Worm (Caenorhabditis elegans): ENCODE data around the gene ZC84.6.
A peak's percentile ranks its signal among the peaks of the same experiment; 100 is the strongest.

ZC84.6 gene

ce11 chrIII:9173239-9173638 lies 26.3 kb downstream of the ZC84.6 start:
- TF ChIP-seq lin-13 (GFP tag; optimal IDR thresholded peaks at IDR 0.05) (no peak), sox-4 (tag; optimal IDR thresholded peaks at IDR 0.05) (no peak), lin-14 (GFP tag; optimal IDR thresholded peaks at IDR 0.05) (peak; percentile 23), pag-3 (tag; optimal IDR thresholded peaks at IDR 0.05; ENCODE audit: borderline replicate concordance, insufficient read depth) (peak; percentile 68), elt-3 (tag; optimal IDR thresholded peaks at IDR 0.05) (peak in 2 of 6 experiments; percentile 20 to 48), nhr-85 (tag) (peak; percentile 60)

- TF ChIP-seq ceh-82 (tag; optimal IDR thresholded peaks at IDR 0.05) (no peak), hpl-2 (GFP tag; optimal IDR thresholded peaks at IDR 0.05) (no peak), F16B12.6 (tag; optimal IDR thresholded peaks at IDR 0.05) (no peak), egl-27 (tag; optimal IDR thresholded peaks at IDR 0.05) (no peak), C34B4.2 (tag; optimal IDR thresholded peaks at IDR 0.05) (no peak), nhr-28 (tag; optimal IDR thresholded peaks at IDR 0.05) (no peak), lin-39 (tag; optimal IDR thresholded peaks at IDR 0.05) (no peak), unc-130 (tag; optimal IDR thresholded peaks at IDR 0.05) (no peak), aha-1 (tag; optimal IDR thresholded peaks at IDR 0.05) (no peak), nhr-19 (GFP tag; conservative IDR thresholded peaks at IDR 0.05) (no peak), lsy-2 (tag; optimal IDR thresholded peaks at IDR 0.05) (no peak)
Observed at ce11 chrIII:9172702-9173101, 26.8 kb downstream of the ZC84.6 start, which contains the start of gene ina-1. ina-1 (minus strand) TSS chrIII:9172802.

ce11 chrIII:9162634-9163118 lies 36.8 kb downstream of the ZC84.6 start, which contains the start of gene dgk-3:
dgk-3 (plus strand) TSS chrIII:9163068.
- no peak for TF ChIP-seq efl-1 (optimal IDR thresholded peaks at IDR 0.05)
- peak in 1 of 2 experiments; percentile 69 for TF ChIP-seq efl-1 (GFP tag; optimal IDR thresholded peaks at IDR 0.05 in 1 of 2)
- peak; percentile 38 for TF ChIP-seq sox-4 (tag; optimal IDR thresholded peaks at IDR 0.05)
- peak; percentile 44 for TF ChIP-seq fkh-8 (tag; optimal IDR thresholded peaks at IDR 0.05)
- TF ChIP-seq efl-3 (GFP tag; optimal IDR thresholded peaks at IDR 0.05), result no peak
- peak; percentile 83 for TF ChIP-seq dsc-1 (tag; optimal IDR thresholded peaks at IDR 0.05)
- peak; percentile 58 for TF ChIP-seq pax-3 (tag; optimal IDR thresholded peaks at IDR 0.05)
- TF ChIP-seq C04F5.9 (tag; optimal IDR thresholded peaks at IDR 0.05), result no peak
- TF ChIP-seq tbx-2 (tag; optimal IDR thresholded peaks at IDR 0.05), result no peak

- TF ChIP-seq ceh-90 (tag; optimal IDR thresholded peaks at IDR 0.05), result no peak
- TF ChIP-seq snu-23 (GFP tag; optimal IDR thresholded peaks at IDR 0.05), result no peak
- no peak for TF ChIP-seq efl-3 (GFP tag; optimal IDR thresholded peaks at IDR 0.05)
- TF ChIP-seq blmp-1 (tag; optimal IDR thresholded peaks at IDR 0.05), result peak; percentile 35
- no peak for TF ChIP-seq nhr-77 (tag; optimal IDR thresholded peaks at IDR 0.05)
- TF ChIP-seq irx-1 (tag; optimal IDR thresholded peaks at IDR 0.05), result no peak
- TF ChIP-seq ceh-88 (GFP tag; IDR thresholded peaks at IDR 0.05), result no peak
Observed at ce11 chrIII:9161553-9161952, 38.0 kb downstream of the ZC84.6 start, which contains the start of gene ptr-9. ptr-9 (minus strand) TSS chrIII:9161653.

ce11 chrIII:9154766-9155165 lies 44.7 kb downstream of the ZC84.6 start, which contains the start of gene irld-34:
irld-34 (plus strand) TSS chrIII:9155066.
- TF ChIP-seq mep-1 (tag; optimal IDR thresholded peaks at IDR 0.05), result no peak
- TF ChIP-seq fkh-8 (tag; optimal IDR thresholded peaks at IDR 0.05), result peak; percentile 50

ce11 chrIII:9153809-9154208 lies 45.7 kb downstream of the ZC84.6 start, which contains the start of gene nhl-1:
nhl-1 (minus strand) TSS chrIII:9153909.
- TF ChIP-seq vab-15 (tag; optimal IDR thresholded peaks at IDR 0.05), result no peak
- no peak for TF ChIP-seq alr-1 (tag; optimal IDR thresholded peaks at IDR 0.05; ENCODE audit: borderline replicate concordance)
- no peak for TF ChIP-seq egl-27 (tag; optimal IDR thresholded peaks at IDR 0.05)
- TF ChIP-seq aly-2 (tag; optimal IDR thresholded peaks at IDR 0.05), result no peak
- peak; percentile 1 for TF ChIP-seq nhr-71 (tag; optimal IDR thresholded peaks at IDR 0.05)
- TF ChIP-seq pag-3 (tag; optimal IDR thresholded peaks at IDR 0.05; ENCODE audit: borderline replicate concordance, insufficient read depth), result no peak
- peak; percentile 44 for TF ChIP-seq rnt-1 (tag; optimal IDR thresholded peaks at IDR 0.05)

Measured in whole organism, L1 larva.